ENCODE assay signal across 1 fruit fly cellular context in genomic region chr3L:12391240-12391843, dm6.
TF ChIP-seq lines count a peak whose summit lies in the region.

Gene Ncc69 (minus strand): TSS chr3L:12391444.

TF ChIP-seq in whole organism, embryonic, 481 proteins besides CTCF, POLR2A, EP300 and RAD21 (continued from another document):
- TF ChIP-seq sima (GFP tag; optimal IDR thresholded peaks at IDR 0.05; lab: Kevin White, UChicago) (no peak), slbo (GFP tag; IDR thresholded peaks at IDR 0.05; lab: Robert Waterston, UW) (peak; percentile 20; the same call in 1 of the 2 replicates), Trl (optimal IDR thresholded peaks at IDR 0.05; lab: Kevin White, UChicago) (peak in 1 of 2 experiments; percentile 2), Trl (GFP tag; optimal IDR thresholded peaks at IDR 0.05; lab: Kevin White, UChicago) (no peak), unc-4 (GFP tag; IDR thresholded peaks at IDR 0.05; lab: Robert Waterston, UW; ENCODE audit: partially characterized antibody) (0 out of 2 replicates have a peak, but pooled peaks have one; percentile 22), CG17385 (GFP tag; optimal IDR thresholded peaks at IDR 0.05; lab: Kevin White, UChicago) (peak; percentile 39), ap (GFP tag; IDR thresholded peaks at IDR 0.05; lab: Robert Waterston, UW) (no peak), CG7963 (GFP tag; IDR thresholded peaks at IDR 0.05; lab: Robert Waterston, UW; ENCODE audit: partially characterized antibody) (0 out of 3 replicates have a peak, but pooled peaks have one; percentile 44), slou (GFP tag; optimal IDR thresholded peaks at IDR 0.05; lab: Kevin White, UChicago) (no peak), fd3F (GFP tag; optimal IDR thresholded peaks at IDR 0.05; lab: Kevin White, UChicago) (no peak), Atf3 (GFP tag; optimal IDR thresholded peaks at IDR 0.05; lab: Kevin White, UChicago) (no peak), vvl (GFP tag; IDR thresholded peaks at IDR 0.05; lab: Robert Waterston, UW) (peak; percentile 47), dm (GFP tag; optimal IDR thresholded peaks at IDR 0.05; lab: Kevin White, UChicago) (peak; percentile 46), CG13624 (GFP tag; optimal IDR thresholded peaks at IDR 0.05; lab: Kevin White, UChicago) (peak; percentile 16), CG12659 (GFP tag; optimal IDR thresholded peaks at IDR 0.05; lab: Kevin White, UChicago) (peak; percentile 17), onecut (GFP tag; IDR thresholded peaks at IDR 0.05; lab: Robert Waterston, UW) (0 out of 2 replicates have a peak, but pooled peaks have one; percentile 5), sens (GFP tag; lab: Kevin White, UChicago) (peak; percentile 83), shn (GFP tag; optimal IDR thresholded peaks at IDR 0.05; lab: Kevin White, UChicago) (no peak), CG5180 (GFP tag; optimal IDR thresholded peaks at IDR 0.05; lab: Kevin White, UChicago) (peak; percentile 75), tap (tag; optimal IDR thresholded peaks at IDR 0.05; lab: Kevin White, UChicago) (peak; percentile 21), CG18599 (GFP tag; optimal IDR thresholded peaks at IDR 0.05; lab: Kevin White, UChicago) (no peak), jumu (GFP tag; optimal IDR thresholded peaks at IDR 0.05; lab: Kevin White, UChicago) (no peak), cwo (GFP tag; optimal IDR thresholded peaks at IDR 0.05; lab: Kevin White, UChicago) (peak; percentile 79), CG6175 (GFP tag; IDR thresholded peaks at IDR 0.05; lab: Robert Waterston, UW) (peak; percentile 25; the same call in 1 of the 3 replicates), CG7556 (GFP tag; optimal IDR thresholded peaks at IDR 0.05; lab: Kevin White, UChicago) (no peak), HLH4C (GFP tag; IDR thresholded peaks at IDR 0.05; lab: Robert Waterston, UW; ENCODE audit: partially characterized antibody) (no peak), BtbVII (GFP tag; optimal IDR thresholded peaks at IDR 0.05; lab: Kevin White, UChicago) (peak; percentile 6), Xrp1 (GFP tag; IDR thresholded peaks at IDR 0.05; lab: Robert Waterston, UW) (no peak)
